Fruit fly (Drosophila melanogaster) ovary, adult (tissue): ENCODE data around the gene APP-BP1.

Source experiments
- CG17801 ChIP-seq: fragments of 200-800 bp; optimal IDR thresholded peaks from 2 replicates; lab custom pipeline; 2019; ENCODE audit warnings: missing biosample characterization, mild to moderate bottlenecking, missing genetic modification characterization, moderate library complexity; ENCODE audit not compliant: partially characterized antibody

APP-BP1 gene

dm6 chr3L:11097982-11098663 is at the start of gene APP-BP1, which contains the start of gene Irbp18:
TSS of gene APP-BP1 (plus strand) at chr3L:11098412.
TSS of gene Irbp18 (minus strand) at chr3L:11098186.
- peak; percentile 91 for TF ChIP-seq CG17801

dm6 chr3L:11049414-11049813 is 48.8 kb upstream of the APP-BP1 start:
- peak; percentile 25 for TF ChIP-seq CG17801

DNA sequence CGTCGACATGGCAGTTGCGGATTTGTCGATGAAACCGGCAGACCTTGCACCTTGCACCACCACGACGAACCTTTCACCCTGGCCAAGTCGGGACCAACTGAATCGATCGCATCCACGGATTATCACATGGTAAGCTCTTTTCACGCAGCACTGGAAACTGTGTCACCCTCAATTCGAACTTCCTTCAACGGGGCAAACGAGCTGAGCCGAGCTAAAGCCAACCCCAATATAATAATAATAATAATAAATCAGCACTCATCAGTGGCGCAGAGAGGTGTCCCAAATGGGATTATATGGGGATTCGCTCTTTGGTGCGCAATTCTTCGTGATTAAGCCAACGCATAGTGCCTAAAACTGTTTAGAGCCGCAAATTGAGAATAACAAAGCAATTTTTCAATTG is 46.9 kb upstream of the APP-BP1 start, which contains the start of gene CG43693:
Gene CG43693 (minus strand): TSS at position 101 of the 400 bp plus-strand sequence.
- TF ChIP-seq CG17801 = no peak

- TF ChIP-seq CG17801 = no peak
These were observed 45.4 kb upstream of the APP-BP1 start for dm6 chr3L:11052760-11053259.

DNA sequence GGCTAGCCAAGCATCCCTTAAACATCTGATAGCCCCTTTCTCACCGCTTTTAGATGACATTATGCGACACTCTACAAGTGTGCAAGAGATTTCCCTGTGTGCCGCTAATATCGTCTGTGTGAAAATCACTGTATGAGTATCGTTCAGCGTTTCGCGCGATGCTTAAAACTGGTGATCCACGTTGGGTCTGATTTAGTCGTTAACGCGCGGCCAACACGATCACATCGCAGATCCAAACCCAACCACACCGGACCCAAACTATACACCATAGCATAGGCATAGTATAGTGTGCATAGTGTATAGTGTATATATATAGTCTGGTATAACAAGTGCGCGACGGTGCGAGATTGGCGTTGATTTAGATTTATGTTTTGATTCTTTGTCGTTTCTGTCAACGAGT is 44.4 kb upstream of the APP-BP1 start, which contains the start of gene CG7888:
Gene CG7888 (plus strand): TSS at position 193 of the 400 bp plus-strand sequence.
- TF ChIP-seq CG17801 = no peak

DNA sequence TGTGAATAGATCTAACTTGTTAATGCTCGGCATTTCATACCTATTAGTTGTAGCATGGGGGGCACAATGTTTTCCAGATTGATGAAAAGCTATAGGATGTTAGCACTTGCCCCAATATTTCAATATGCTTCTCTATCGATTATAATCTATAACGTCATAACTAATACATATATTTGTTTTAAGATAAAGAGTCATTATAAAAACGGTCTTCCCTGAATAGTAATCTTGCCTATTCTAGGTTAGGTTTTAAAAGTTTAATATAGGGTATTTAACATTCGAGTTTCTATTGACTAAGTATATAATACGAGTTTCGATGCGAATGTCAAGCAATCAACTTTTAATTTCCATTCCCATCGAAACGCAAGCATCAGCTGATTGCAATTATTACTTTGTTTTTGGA is 37.0 kb upstream of the APP-BP1 start, which contains the start of the genes CG6321 and Blos2:
Gene CG6321 (minus strand): TSS at position 25 of the 400 bp plus-strand sequence.
Gene Blos2 (plus strand): TSS at position 372 of the 400 bp plus-strand sequence.
- peak; percentile 89 for TF ChIP-seq CG17801

DNA sequence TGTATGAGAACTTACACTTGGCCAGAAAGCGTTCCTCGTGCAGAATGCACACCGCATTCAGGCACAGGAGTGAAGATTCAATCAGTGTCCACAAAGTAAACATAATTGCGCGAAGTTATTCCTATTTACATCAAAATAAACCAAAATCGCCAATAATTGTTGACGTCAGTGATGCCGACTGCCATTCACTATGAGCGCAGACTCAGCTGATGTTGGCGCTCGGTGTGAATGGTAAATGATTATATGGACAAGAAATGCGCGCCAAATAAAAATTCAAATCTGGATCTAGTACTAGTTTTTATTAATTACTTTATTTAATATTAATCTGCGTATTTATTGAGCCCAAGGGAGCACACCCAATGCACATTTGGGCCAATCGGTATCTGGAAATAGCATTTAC is 35.8 kb upstream of the APP-BP1 start, which contains the start of gene CG32069:
Gene CG32069 (minus strand): TSS at position 174 of the 400 bp plus-strand sequence.
- no peak for TF ChIP-seq CG17801

DNA sequence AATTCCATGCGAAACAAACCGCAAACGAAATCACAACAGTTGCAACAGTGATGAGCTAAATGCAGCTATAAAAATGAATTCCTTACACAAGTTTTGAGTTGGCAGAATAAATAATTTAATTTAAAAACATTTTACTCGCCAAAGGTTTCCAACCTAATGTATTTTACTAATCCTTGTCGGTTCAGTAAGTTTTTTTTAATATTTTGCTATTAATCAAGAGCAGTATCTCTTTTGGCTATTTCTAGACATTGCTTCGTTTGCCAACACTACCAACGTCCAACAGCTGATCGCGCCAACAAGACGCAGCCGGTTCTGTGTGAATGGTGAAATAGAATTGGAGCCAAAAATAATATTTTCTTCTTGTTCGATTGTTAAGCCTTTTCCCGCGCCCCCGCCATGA is 33.5 kb upstream of the APP-BP1 start, which contains the start of the genes CG32075, CG45101 and SuUR:
Gene CG32075 (minus strand): TSS at position 253 of the 400 bp plus-strand sequence.
Gene CG45101 (plus strand): TSS at position 303 of the 400 bp plus-strand sequence.
Gene SuUR (plus strand): TSS at position 303 of the 400 bp plus-strand sequence.
- TF ChIP-seq CG17801 = peak; percentile 60

DNA sequence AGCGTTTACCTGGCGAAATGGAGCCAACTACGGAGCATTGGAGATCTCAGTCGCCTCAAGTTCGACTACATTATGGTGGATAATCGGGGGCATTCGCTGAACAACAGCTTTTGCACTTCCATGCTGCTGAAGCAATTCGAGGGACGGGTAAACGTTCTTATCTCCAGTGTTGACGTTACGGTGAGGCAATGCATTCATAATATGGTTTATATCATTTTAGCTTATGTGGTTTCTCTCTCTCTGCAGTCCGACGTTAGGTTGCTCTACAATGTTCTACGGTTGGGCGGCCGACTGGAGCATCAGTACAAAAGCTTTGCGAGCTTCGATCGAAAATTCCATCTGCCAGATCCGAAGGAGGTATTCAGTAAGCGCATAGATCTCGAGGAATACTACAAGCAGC is 32.4 kb upstream of the APP-BP1 start:
- no peak for TF ChIP-seq CG17801

dm6 chr3L:11069764-11070163 is 28.4 kb upstream of the APP-BP1 start, which contains the start of gene CG6310:
TSS of gene CG6310 (minus strand) at chr3L:11069864.
- TF ChIP-seq CG17801 = no peak

- TF ChIP-seq CG17801 = peak; percentile 48
These were observed 27.8 kb upstream of the APP-BP1 start, which contains the start of gene Mocs1 for dm6 chr3L:11070372-11070854. TSS of gene Mocs1 (plus strand) at chr3L:11070526.

DNA sequence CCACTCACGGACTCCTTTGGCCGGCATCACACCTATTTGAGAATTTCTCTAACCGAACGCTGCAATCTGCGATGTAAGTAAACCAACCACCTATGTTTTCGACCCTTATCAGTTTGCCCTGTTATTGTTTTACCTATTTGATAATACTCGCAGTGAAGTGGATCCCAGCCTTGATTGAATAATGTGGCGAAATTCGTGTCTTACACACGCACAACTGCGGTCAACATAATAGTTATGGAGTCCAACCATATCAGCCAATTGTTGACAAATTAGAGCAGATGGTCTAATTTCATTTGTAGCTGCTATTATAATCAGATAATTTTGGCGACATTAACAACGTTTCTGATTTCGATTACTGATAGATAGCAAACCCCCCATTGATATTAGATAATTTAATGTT is 27.2 kb upstream of the APP-BP1 start:
- TF ChIP-seq CG17801 = no peak

- TF ChIP-seq CG17801 = no peak
These were observed 24.0 kb upstream of the APP-BP1 start, which contains the start of the genes Pfdn2 and Noc1 for dm6 chr3L:11074043-11074853. TSS of gene Pfdn2 (minus strand) at chr3L:11074388. TSS of gene Noc1 (plus strand) at chr3L:11074769.

dm6 chr3L:11083605-11084004 is 14.6 kb upstream of the APP-BP1 start:
- TF ChIP-seq CG17801 = peak; percentile 34

- peak; percentile 93 for TF ChIP-seq CG17801
These were observed 13.5 kb upstream of the APP-BP1 start for dm6 chr3L:11084557-11085231.

dm6 chr3L:11085810-11086209 is 12.4 kb upstream of the APP-BP1 start:
- TF ChIP-seq CG17801 = no peak
